Worm (Caenorhabditis elegans): ENCODE measurements around the gene ile-2.

ile-2 gene

ce11 chrX:777421-777820 is 9.0 kb downstream of the ile-2 start, which contains the start of gene nas-15:
Gene nas-15 (plus strand): TSS chrX:777721.
- no peak for TF ChIP-seq him-1 (tag; optimal IDR thresholded peaks at IDR 0.05)

- TF ChIP-seq sea-2 (GFP tag; IDR thresholded peaks at IDR 0.05), result no peak
- TF ChIP-seq tbx-9 (tag; optimal IDR thresholded peaks at IDR 0.05; ENCODE audit: borderline replicate concordance), result no peak
- TF ChIP-seq aptf-2 (GFP tag; conservative IDR thresholded peaks at IDR 0.05), result no peak
- no peak for TF ChIP-seq F22D6.2 (tag; optimal IDR thresholded peaks at IDR 0.05)
Observed at ce11 chrX:779259-779658, 10.9 kb downstream of the ile-2 start.

- TF ChIP-seq cebp-2 (GFP tag; IDR thresholded peaks at IDR 0.05), result no peak
Observed at ce11 chrX:780027-780426, 11.6 kb downstream of the ile-2 start.

- TF ChIP-seq hsf-1 (GFP tag; IDR thresholded peaks at IDR 0.05), result no peak
- no peak for TF ChIP-seq cebp-2 (GFP tag; IDR thresholded peaks at IDR 0.05)
- TF ChIP-seq madf-8 (GFP tag; conservative IDR thresholded peaks at IDR 0.05), result no peak
- no peak for TF ChIP-seq somi-1 (GFP tag; optimal IDR thresholded peaks at IDR 0.05)
- no peak for TF ChIP-seq egl-18 (GFP tag; IDR thresholded peaks at IDR 0.05)
- no peak for TF ChIP-seq hrde-1 (tag; optimal IDR thresholded peaks at IDR 0.05; ENCODE audit: borderline replicate concordance)
- TF ChIP-seq pbrm-1 (GFP tag; IDR thresholded peaks at IDR 0.05), result no peak
- no peak for TF ChIP-seq akir-1 (GFP tag; optimal IDR thresholded peaks at IDR 0.05)
Observed at ce11 chrX:784853-785252, 16.5 kb downstream of the ile-2 start, which contains the start of gene T04G9.6. Gene T04G9.6 (minus strand): TSS chrX:784953.

- peak; percentile 66 for TF ChIP-seq gei-17 (GFP tag; optimal IDR thresholded peaks at IDR 0.05)
- TF ChIP-seq dpff-1 (tag; optimal IDR thresholded peaks at IDR 0.05), result no peak
- no peak for TF ChIP-seq let-526 (GFP tag; IDR thresholded peaks at IDR 0.05)
- no peak for TF ChIP-seq sptf-2 (GFP tag; optimal IDR thresholded peaks at IDR 0.05)
Observed at ce11 chrX:785368-785767, 17.0 kb downstream of the ile-2 start.

ce11 chrX:787992-788391 is 19.6 kb downstream of the ile-2 start, which contains the start of gene attf-5:
Gene attf-5 (plus strand): TSS chrX:788353.
- no peak for TF ChIP-seq mxl-1 (tag; optimal IDR thresholded peaks at IDR 0.05)
- peak; percentile 88 for TF ChIP-seq hmg-1.2 (GFP tag; IDR thresholded peaks at IDR 0.05)
- TF ChIP-seq F49E8.2 (tag; optimal IDR thresholded peaks at IDR 0.05; ENCODE audit: insufficient read depth), result no peak

ce11 chrX:789848-790247 is 21.5 kb downstream of the ile-2 start:
- TF ChIP-seq madf-3 (GFP tag; IDR thresholded peaks at IDR 0.05) (no peak), sptf-2 (GFP tag; optimal IDR thresholded peaks at IDR 0.05) (no peak), lir-1 (GFP tag; conservative IDR thresholded peaks at IDR 0.05) (no peak), nhr-179 (tag; optimal IDR thresholded peaks at IDR 0.05) (no peak), F57C9.4 (tag; optimal IDR thresholded peaks at IDR 0.05) (no peak), rcor-1 (GFP tag; IDR thresholded peaks at IDR 0.05) (no peak), lin-35 (GFP tag; optimal IDR thresholded peaks at IDR 0.05) (no peak), F10E7.11 (tag; optimal IDR thresholded peaks at IDR 0.05) (no peak), bed-2 (GFP tag; IDR thresholded peaks at IDR 0.05) (no peak), hlh-26 (GFP tag; conservative IDR thresholded peaks at IDR 0.05) (no peak), ztf-3 (GFP tag; optimal IDR thresholded peaks at IDR 0.05) (no peak), egl-18 (GFP tag; IDR thresholded peaks at IDR 0.05) (no peak), ztf-22 (GFP tag; optimal IDR thresholded peaks at IDR 0.05) (no peak), atf-7 (tag; optimal IDR thresholded peaks at IDR 0.05) (no peak), ceh-40 (GFP tag; IDR thresholded peaks at IDR 0.05) (no peak), hmg-1.2 (GFP tag; IDR thresholded peaks at IDR 0.05) (no peak), F22D6.2 (tag; optimal IDR thresholded peaks at IDR 0.05) (no peak)
